Worm (Caenorhabditis elegans) whole organism, mixed stage, embryonic: ENCODE measurements around the gene Y105C5A.1270.

Experiments used
- blmp-1 ChIP-seq: fragments of 150-350 bp; optimal IDR thresholded peaks from 2 replicates; lab custom pipeline; 2014; ENCODE audit warnings: missing biosample characterization, missing genetic modification characterization
- ceh-43 ChIP-seq: fragments of 200-800 bp; sonication (Bioruptor generic); optimal IDR thresholded peaks from 2 replicates; lab custom pipeline; 2018; ENCODE audit warnings: mild to moderate bottlenecking, missing genetic modification characterization, moderate library complexity, missing compliant biosample characterization
- ceh-83 ChIP-seq: fragments of 200-800 bp; sonication (Bioruptor generic); optimal IDR thresholded peaks from 2 replicates; lab custom pipeline; 2018; ENCODE audit warnings: mild to moderate bottlenecking, missing genetic modification characterization, missing compliant biosample characterization
- drap-1 ChIP-seq: fragments of 200-800 bp; sonication (Bioruptor generic); optimal IDR thresholded peaks from 3 replicates; lab custom pipeline; 2018; ENCODE audit warnings: mild to moderate bottlenecking, missing genetic modification characterization, missing compliant biosample characterization
- elt-1 ChIP-seq: sonication (generic microtip); optimal IDR thresholded peaks from 2 replicates; lab custom pipeline; 2017; ENCODE audit warnings: missing genetic modification characterization, mild to moderate bottlenecking, missing compliant biosample characterization, antibody characterized with exemption, moderate library complexity, borderline replicate concordance; ENCODE audit not compliant: insufficient read depth
- lin-13 ChIP-seq: fragments of 150-350 bp; optimal IDR thresholded peaks from 2 replicates; lab custom pipeline; 2014; ENCODE audit warnings: missing biosample characterization, missing genetic modification characterization
- lin-32 ChIP-seq: fragments of 200-800 bp; sonication (Bioruptor generic); optimal IDR thresholded peaks from 2 replicates; lab custom pipeline; 2018; ENCODE audit warnings: mild to moderate bottlenecking, missing genetic modification characterization, missing compliant biosample characterization
- nhr-2 ChIP-seq: fragments of 150-350 bp; optimal IDR thresholded peaks from 2 replicates; lab custom pipeline; 2014; ENCODE audit warnings: missing biosample characterization, missing genetic modification characterization
- nhr-237 ChIP-seq: fragments of 150-350 bp; optimal IDR thresholded peaks from 2 replicates; lab custom pipeline; 2014; ENCODE audit warnings: missing biosample characterization, missing genetic modification characterization
- nhr-28 ChIP-seq: fragments of 150-350 bp; optimal IDR thresholded peaks from 2 replicates; lab custom pipeline; 2014; ENCODE audit warnings: missing biosample characterization, missing genetic modification characterization
- zip-8 ChIP-seq: fragments of 150-350 bp; optimal IDR thresholded peaks from 2 replicates; lab custom pipeline; 2014; ENCODE audit warnings: missing biosample characterization, missing genetic modification characterization

Gene Y105C5A.1270

DNA sequence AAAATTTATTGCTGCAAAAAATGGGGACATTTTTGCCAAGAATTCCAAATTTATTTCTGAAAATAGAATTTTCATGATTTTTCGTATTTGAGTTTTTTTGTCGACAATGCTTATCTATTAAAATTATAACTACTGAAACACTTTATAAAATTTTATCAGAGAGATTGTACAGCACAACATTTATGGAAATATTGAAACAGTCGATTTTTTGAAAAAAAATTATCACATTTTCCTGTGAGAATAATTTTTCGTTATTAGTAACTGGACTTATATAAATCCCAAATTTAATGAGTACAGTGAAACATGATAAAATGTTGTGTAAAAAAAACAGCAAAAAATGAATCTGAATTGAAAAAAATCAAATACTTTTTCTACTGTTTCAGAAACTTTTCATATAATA is 29.0 kb downstream of the Y105C5A.1270 start:
- TF ChIP-seq nhr-28 (tag; lab: Kevin White, UChicago) (no peak), drap-1 (no peak), zip-8 (tag; lab: Kevin White, UChicago) (no peak), blmp-1 (no peak), ceh-43 (GFP tag; lab: Kevin White, UChicago) (no peak), elt-1 (tag; lab: Kevin White, UChicago) (no peak)

DNA sequence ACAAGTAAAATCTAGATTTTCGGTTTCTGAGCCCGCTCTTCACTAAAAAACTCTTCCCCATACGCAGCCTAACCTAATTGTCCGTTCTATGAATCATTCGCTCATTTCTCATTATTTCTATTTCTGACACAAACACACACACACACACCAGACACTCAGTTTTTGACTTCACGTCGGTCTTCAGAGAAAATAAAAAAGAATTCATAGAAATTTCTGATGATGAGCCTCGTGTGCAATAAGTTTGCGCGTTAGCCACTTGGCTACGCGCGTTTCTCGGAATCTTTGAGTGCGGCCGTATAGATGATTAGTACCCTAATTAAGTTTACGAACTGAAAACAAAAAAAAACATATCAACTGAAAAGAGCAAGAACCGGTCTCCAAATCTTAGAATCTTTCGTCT is 32.4 kb downstream of the Y105C5A.1270 start:
- TF ChIP-seq nhr-28 (tag; lab: Kevin White, UChicago) (no peak), blmp-1 (no peak), zip-8 (tag; lab: Kevin White, UChicago) (no peak), lin-32 (GFP tag; lab: Kevin White, UChicago) (no peak), ceh-83 (GFP tag; lab: Kevin White, UChicago) (no peak), nhr-237 (tag; lab: Kevin White, UChicago) (no peak), lin-13 (no peak), nhr-2 (tag; lab: Kevin White, UChicago) (no peak)
- TF ChIP-seq, all 35 proteins: peak for 0
